Worm (Caenorhabditis elegans) whole organism, mixed stage, embryonic: ENCODE data around the gene ceh-1.

Experiments
- M03D4.4 ChIP-seq: sonication (generic microtip); optimal IDR thresholded peaks from 2 replicates; lab custom pipeline; 2017; ENCODE audit warnings: mild to moderate bottlenecking, missing genetic modification characterization, missing compliant biosample characterization
- bed-3 ChIP-seq: fragments of 200-800 bp; sonication (Bioruptor generic); optimal IDR thresholded peaks from 3 replicates; lab custom pipeline; 2018; ENCODE audit warnings: mild to moderate bottlenecking, missing genetic modification characterization, moderate library complexity, missing compliant biosample characterization
- ceh-39 ChIP-seq: fragments of 150-350 bp; optimal IDR thresholded peaks from 2 replicates; lab custom pipeline; 2014; ENCODE audit warnings: missing biosample characterization, missing genetic modification characterization
- ceh-43 ChIP-seq: fragments of 200-800 bp; sonication (Bioruptor generic); optimal IDR thresholded peaks from 2 replicates; lab custom pipeline; 2018; ENCODE audit warnings: mild to moderate bottlenecking, missing genetic modification characterization, moderate library complexity, missing compliant biosample characterization
- ceh-83 ChIP-seq: fragments of 200-800 bp; sonication (Bioruptor generic); optimal IDR thresholded peaks from 2 replicates; lab custom pipeline; 2018; ENCODE audit warnings: mild to moderate bottlenecking, missing genetic modification characterization, missing compliant biosample characterization
- cnd-1 ChIP-seq: fragments of 200-800 bp; sonication (Bioruptor generic); optimal IDR thresholded peaks from 2 replicates; lab custom pipeline; 2018; ENCODE audit warnings: mild to moderate bottlenecking, missing genetic modification characterization, missing compliant biosample characterization
- drap-1 ChIP-seq: fragments of 200-800 bp; sonication (Bioruptor generic); optimal IDR thresholded peaks from 3 replicates; lab custom pipeline; 2018; ENCODE audit warnings: mild to moderate bottlenecking, missing genetic modification characterization, missing compliant biosample characterization
- flh-1 ChIP-seq: fragments of 200-800 bp; sonication (Bioruptor generic); optimal IDR thresholded peaks from 2 replicates; lab custom pipeline; 2018; ENCODE audit warnings: mild to moderate bottlenecking, missing genetic modification characterization, moderate library complexity, missing compliant biosample characterization
- ham-2 ChIP-seq: fragments of 200-800 bp; sonication (Bioruptor generic); optimal IDR thresholded peaks from 2 replicates; lab custom pipeline; 2018; ENCODE audit warnings: mild to moderate bottlenecking, missing genetic modification characterization, missing compliant biosample characterization
- hlh-1 ChIP-seq: fragments of 150-350 bp; optimal IDR thresholded peaks from 2 replicates; lab custom pipeline; 2014; ENCODE audit warnings: missing biosample characterization, missing genetic modification reagents, missing genetic modification characterization
- lin-13 ChIP-seq: fragments of 150-350 bp; optimal IDR thresholded peaks from 2 replicates; lab custom pipeline; 2014; ENCODE audit warnings: missing biosample characterization, missing genetic modification characterization
- lin-32 ChIP-seq: fragments of 200-800 bp; sonication (Bioruptor generic); optimal IDR thresholded peaks from 2 replicates; lab custom pipeline; 2018; ENCODE audit warnings: mild to moderate bottlenecking, missing genetic modification characterization, missing compliant biosample characterization
- lsy-2 ChIP-seq: fragments of 150-350 bp; optimal IDR thresholded peaks from 2 replicates; lab custom pipeline; 2014; ENCODE audit warnings: missing biosample characterization, missing genetic modification characterization
- mab-5 ChIP-seq: fragments of 150-350 bp; optimal IDR thresholded peaks from 2 replicates; lab custom pipeline; 2014; ENCODE audit warnings: missing biosample characterization, missing genetic modification characterization
- mep-1 ChIP-seq: fragments of 150-350 bp; optimal IDR thresholded peaks from 2 replicates; lab custom pipeline; 2017; ENCODE audit warnings: missing biosample characterization, missing genetic modification reagents, missing genetic modification characterization, inconsistent platforms
- mls-2 ChIP-seq: sonication (generic microtip); optimal IDR thresholded peaks from 2 replicates; lab custom pipeline; 2016; ENCODE audit warnings: mild to moderate bottlenecking, missing genetic modification characterization, moderate library complexity, missing compliant biosample characterization
- nhr-12 ChIP-seq: fragments of 150-350 bp; optimal IDR thresholded peaks from 2 replicates; lab custom pipeline; 2014; ENCODE audit warnings: missing biosample characterization, missing genetic modification characterization
- nhr-2 ChIP-seq: fragments of 150-350 bp; optimal IDR thresholded peaks from 2 replicates; lab custom pipeline; 2014; ENCODE audit warnings: missing biosample characterization, missing genetic modification characterization
- nhr-237 ChIP-seq: fragments of 150-350 bp; optimal IDR thresholded peaks from 2 replicates; lab custom pipeline; 2014; ENCODE audit warnings: missing biosample characterization, missing genetic modification characterization
- nhr-28 ChIP-seq: fragments of 150-350 bp; optimal IDR thresholded peaks from 2 replicates; lab custom pipeline; 2014; ENCODE audit warnings: missing biosample characterization, missing genetic modification characterization
- pha-4 ChIP-seq: fragments of 150-350 bp; optimal IDR thresholded peaks from 2 replicates; lab custom pipeline; 2018; ENCODE audit warnings: missing biosample characterization, missing genetic modification reagents, missing genetic modification characterization
- sem-2 ChIP-seq: fragments of 200-800 bp; sonication (Bioruptor generic); optimal IDR thresholded peaks from 2 replicates; lab custom pipeline; 2018; ENCODE audit warnings: mild to moderate bottlenecking, missing genetic modification characterization, missing compliant biosample characterization
- snpc-4 ChIP-seq: fragments of 150-350 bp; optimal IDR thresholded peaks from 2 replicates; lab custom pipeline; 2014; ENCODE audit warnings: missing biosample characterization, missing genetic modification characterization
- sptf-1 ChIP-seq: sonication (generic microtip); optimal IDR thresholded peaks from 2 replicates; lab custom pipeline; 2017; ENCODE audit warnings: mild to moderate bottlenecking, missing genetic modification characterization, moderate library complexity, missing compliant biosample characterization
- tbx-8 ChIP-seq: fragments of 200-800 bp; sonication (Bioruptor generic); optimal IDR thresholded peaks from 2 replicates; lab custom pipeline; 2018; ENCODE audit warnings: mild to moderate bottlenecking, missing genetic modification characterization, moderate library complexity, missing compliant biosample characterization
- unc-120 ChIP-seq: sonication (generic microtip); optimal IDR thresholded peaks from 2 replicates; lab custom pipeline; 2017; ENCODE audit warnings: missing genetic modification characterization, missing compliant biosample characterization; ENCODE audit not compliant: poor library complexity, severe bottlenecking
- unc-39 ChIP-seq: fragments of 150-350 bp; optimal IDR thresholded peaks from 2 replicates; lab custom pipeline; 2014; ENCODE audit warnings: missing biosample characterization, missing genetic modification characterization
- unc-62 ChIP-seq: fragments of 150-350 bp; optimal IDR thresholded peaks from 2 replicates; lab custom pipeline; 2014; ENCODE audit warnings: missing biosample characterization, missing genetic modification reagents, missing genetic modification characterization
- ztf-11 ChIP-seq: fragments of 150-350 bp; optimal IDR thresholded peaks from 2 replicates; lab custom pipeline; 2014; ENCODE audit warnings: missing biosample characterization, missing genetic modification characterization

The ceh-1 gene

ce11 chrX:4615034-4615433 lies 38.9 kb downstream of the ceh-1 start:
- TF ChIP-seq sptf-1 (tag; lab: Kevin White, UChicago) (no peak), pha-4 (tag; lab: Kevin White, UChicago) (no peak), unc-120 (tag; lab: Kevin White, UChicago) (no peak), bed-3 (GFP tag; lab: Kevin White, UChicago) (no peak), unc-62 (GFP tag; lab: Kevin White, UChicago) (no peak), hlh-1 (tag; lab: Kevin White, UChicago) (no peak)

DNA sequence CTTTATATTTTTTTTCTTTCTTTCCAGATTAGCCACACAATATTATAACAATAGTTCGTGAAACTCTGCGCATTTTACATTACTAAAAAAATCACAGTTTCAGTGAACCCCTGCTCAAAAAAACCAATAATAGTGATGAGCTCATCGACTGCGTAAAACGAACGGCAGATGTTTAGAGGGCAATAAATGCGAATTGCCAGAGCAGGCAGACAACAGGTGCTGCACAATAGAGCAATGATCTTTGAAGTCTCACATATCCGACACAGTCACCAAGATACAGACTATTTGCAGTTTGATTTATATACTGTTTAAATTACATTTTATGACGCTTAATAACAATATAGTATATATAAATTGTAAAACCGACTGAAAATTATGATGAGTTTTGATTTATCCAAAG lies 44.3 kb downstream of the ceh-1 start:
- no peak for TF ChIP-seq ceh-39 (tag; lab: Kevin White, UChicago)
- peak; percentile 73 for TF ChIP-seq hlh-1 (tag; lab: Kevin White, UChicago)
- TF ChIP-seq lin-32 (GFP tag; lab: Kevin White, UChicago) = peak; percentile 49
- peak; percentile 63 for TF ChIP-seq cnd-1

ce11 chrX:4607300-4607699 lies 46.7 kb downstream of the ceh-1 start:
- TF ChIP-seq ceh-83 = no peak
- TF ChIP-seq, all 35 proteins: peak for 0

- TF ChIP-seq unc-120 (tag; lab: Kevin White, UChicago) (peak; percentile 87), ceh-83 (peak; percentile 82), lin-32 (GFP tag; lab: Kevin White, UChicago) (peak; percentile 74), flh-1 (GFP tag; lab: Kevin White, UChicago) (peak; percentile 71), ztf-11 (peak; percentile 34), ham-2 (GFP tag; lab: Kevin White, UChicago) (peak; percentile 80), sptf-1 (tag; lab: Kevin White, UChicago) (peak; percentile 94), ceh-43 (GFP tag; lab: Kevin White, UChicago) (peak; percentile 79), pha-4 (tag; lab: Kevin White, UChicago) (peak; percentile 51), sem-2 (GFP tag; lab: Kevin White, UChicago) (peak; percentile 73), hlh-1 (tag; lab: Kevin White, UChicago) (peak; percentile 51), mep-1 (tag; lab: Kevin White, UChicago) (peak; percentile 19), tbx-8 (GFP tag; lab: Kevin White, UChicago) (peak; percentile 73), drap-1 (GFP tag; lab: Kevin White, UChicago) (peak; percentile 93), cnd-1 (peak; percentile 93), lin-13 (tag; lab: Kevin White, UChicago) (peak; percentile 66), nhr-12 (tag; lab: Kevin White, UChicago) (peak; percentile 92), mls-2 (tag; lab: Kevin White, UChicago) (peak; percentile 93), M03D4.4 (tag; lab: Kevin White, UChicago) (peak; percentile 94)
These were observed 47.5 kb downstream of the ceh-1 start for ce11 chrX:4606389-4606880.

DNA sequence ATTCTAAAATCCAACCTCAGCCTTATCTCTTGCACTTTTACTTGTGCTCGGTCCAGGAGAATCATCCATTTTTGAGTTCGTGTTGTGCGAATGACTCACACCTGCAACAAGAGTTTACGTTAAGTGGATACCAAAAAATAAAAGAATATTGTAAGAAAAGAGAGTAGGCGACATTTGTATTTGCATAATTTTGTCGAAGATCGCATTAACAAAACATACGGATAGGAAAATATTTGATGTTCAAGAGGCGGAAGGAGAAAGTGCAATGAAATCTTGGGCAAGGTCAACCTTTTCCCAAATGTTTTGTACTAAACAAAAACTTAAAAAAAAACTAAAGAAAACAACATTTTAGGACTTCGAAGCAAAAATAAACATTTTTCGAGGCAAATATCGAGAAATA lies 48.1 kb downstream of the ceh-1 start, which contains the start of gene spat-3:
spat-3 (minus strand) TSS at position 101 of the 400 bp plus-strand sequence.
- TF ChIP-seq lin-13 (tag; lab: Kevin White, UChicago) (no peak), ham-2 (GFP tag; lab: Kevin White, UChicago) (no peak), nhr-237 (tag; lab: Kevin White, UChicago) (no peak), nhr-12 (tag; lab: Kevin White, UChicago) (no peak), unc-39 (no peak), sptf-1 (tag; lab: Kevin White, UChicago) (no peak), mab-5 (tag; lab: Kevin White, UChicago) (no peak)

DNA sequence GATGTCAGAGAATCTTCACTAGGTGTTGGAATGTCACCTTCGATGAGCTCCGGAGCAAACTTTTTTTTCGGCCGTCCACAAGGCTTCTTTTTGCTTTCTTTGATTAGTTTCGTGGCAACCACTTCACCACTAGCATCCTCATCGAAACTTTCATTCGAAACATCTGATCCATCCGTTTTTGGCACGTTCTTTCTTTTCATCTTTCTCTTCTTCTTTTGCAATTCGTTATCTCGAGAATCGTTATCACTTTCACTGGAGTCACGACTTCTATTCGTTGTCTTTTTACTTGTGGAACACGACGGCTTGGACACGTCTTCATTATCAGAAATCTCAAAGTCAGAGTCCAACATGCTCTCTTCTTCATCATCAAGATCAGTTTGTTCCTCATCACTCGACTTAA lies 49.8 kb downstream of the ceh-1 start:
- TF ChIP-seq nhr-12 (tag; lab: Kevin White, UChicago) (no peak), ceh-39 (tag; lab: Kevin White, UChicago) (no peak), nhr-2 (tag; lab: Kevin White, UChicago) (no peak), hlh-1 (tag; lab: Kevin White, UChicago) (no peak), pha-4 (tag; lab: Kevin White, UChicago) (no peak), tbx-8 (GFP tag; lab: Kevin White, UChicago) (no peak), ham-2 (GFP tag; lab: Kevin White, UChicago) (no peak), mab-5 (tag; lab: Kevin White, UChicago) (no peak), ceh-83 (no peak), sptf-1 (tag; lab: Kevin White, UChicago) (no peak), sem-2 (GFP tag; lab: Kevin White, UChicago) (no peak), nhr-237 (tag; lab: Kevin White, UChicago) (no peak), lsy-2 (tag; lab: Kevin White, UChicago) (no peak), nhr-28 (tag; lab: Kevin White, UChicago) (no peak), snpc-4 (tag; lab: Kevin White, UChicago) (no peak)
- TF ChIP-seq, all 35 proteins: peak for 0
